Worm (Caenorhabditis elegans): ENCODE measurements around the gene fbxa-144.

Gene fbxa-144

ce11 chrV:16118601-16119000 lies 14.0 kb downstream of the fbxa-144 start, which contains the start of gene str-103:
TSS of gene str-103 (minus strand) at chrV:16118701.
- no peak for TF ChIP-seq skn-1 (tag; optimal IDR thresholded peaks at IDR 0.05)
- TF ChIP-seq Y105C5A.15 (GFP tag; IDR thresholded peaks at IDR 0.05) = no peak
- TF ChIP-seq zip-11 (GFP tag; IDR thresholded peaks at IDR 0.05) = no peak
- TF ChIP-seq nhr-28 (tag; optimal IDR thresholded peaks at IDR 0.05) = no peak
- no peak for TF ChIP-seq snpc-4 (tag; optimal IDR thresholded peaks at IDR 0.05)
- TF ChIP-seq mdt-29 (GFP tag; IDR thresholded peaks at IDR 0.05) = no peak
- TF ChIP-seq nhr-6 (tag; optimal IDR thresholded peaks at IDR 0.05) = no peak
- no peak for TF ChIP-seq nhr-48 (tag; optimal IDR thresholded peaks at IDR 0.05)
- TF ChIP-seq madf-5 (GFP tag; IDR thresholded peaks at IDR 0.05) = no peak
- no peak for TF ChIP-seq T26A8.4 (GFP tag; IDR thresholded peaks at IDR 0.05)
- TF ChIP-seq hmg-1.1 (GFP tag; IDR thresholded peaks at IDR 0.05) = no peak
- TF ChIP-seq mdl-1 (tag; optimal IDR thresholded peaks at IDR 0.05) = no peak
- TF ChIP-seq nhr-77 (tag; optimal IDR thresholded peaks at IDR 0.05) = no peak
- no peak for TF ChIP-seq ZK337.2 (GFP tag; IDR thresholded peaks at IDR 0.05)
- no peak for TF ChIP-seq unc-130 (GFP tag; optimal IDR thresholded peaks at IDR 0.05)
- TF ChIP-seq lin-38 (GFP tag; IDR thresholded peaks at IDR 0.05) = no peak
- TF ChIP-seq dmd-8 (GFP tag; IDR thresholded peaks at IDR 0.05) = no peak

ce11 chrV:16115381-16115780 lies 17.2 kb downstream of the fbxa-144 start, which contains the start of gene str-25:
TSS of gene str-25 (plus strand) at chrV:16115681.
- TF ChIP-seq mdt-29 (GFP tag; IDR thresholded peaks at IDR 0.05) (no peak), spr-1 (tag; optimal IDR thresholded peaks at IDR 0.05) (no peak)

- TF ChIP-seq ctbp-1 (GFP tag; IDR thresholded peaks at IDR 0.05) = no peak
- TF ChIP-seq set-16 (GFP tag; IDR thresholded peaks at IDR 0.05) = no peak
- TF ChIP-seq nhr-10 (tag; optimal IDR thresholded peaks at IDR 0.05) = no peak
- TF ChIP-seq F37D6.2 (tag; optimal IDR thresholded peaks at IDR 0.05) = no peak
- no peak for TF ChIP-seq pqm-1 (tag; optimal IDR thresholded peaks at IDR 0.05)
- no peak for TF ChIP-seq T26A8.4 (GFP tag; IDR thresholded peaks at IDR 0.05)
Measured at ce11 chrV:16114237-16114636, 18.4 kb downstream of the fbxa-144 start, which contains the start of gene srxa-16. TSS of gene srxa-16 (minus strand) at chrV:16114337.

ce11 chrV:16103594-16103993 lies 29.0 kb downstream of the fbxa-144 start, which contains the start of gene argk-1:
TSS of gene argk-1 (plus strand) at chrV:16103894.
- TF ChIP-seq duxl-1 (tag; optimal IDR thresholded peaks at IDR 0.05; ENCODE audit: poor library complexity) (no peak), D1046.2 (GFP tag; IDR thresholded peaks at IDR 0.05) (no peak), spr-1 (tag; optimal IDR thresholded peaks at IDR 0.05) (no peak), ZK337.2 (GFP tag; IDR thresholded peaks at IDR 0.05) (no peak), nhr-111 (GFP tag; optimal IDR thresholded peaks at IDR 0.05) (no peak), dve-1 (tag; optimal IDR thresholded peaks at IDR 0.05; ENCODE audit: insufficient read depth) (no peak), nhr-102 (tag; optimal IDR thresholded peaks at IDR 0.05) (no peak), zfp-3 (GFP tag; conservative IDR thresholded peaks at IDR 0.05) (no peak), dmd-9 (GFP tag; IDR thresholded peaks at IDR 0.05) (no peak), ces-1 (GFP tag; optimal IDR thresholded peaks at IDR 0.05) (no peak)

ce11 chrV:16100103-16100730 lies 32.4 kb downstream of the fbxa-144 start, which contains the start of gene cth-1:
TSS of gene cth-1 (plus strand) at chrV:16100680.
- TF ChIP-seq saeg-2 (GFP tag; IDR thresholded peaks at IDR 0.05) (no peak), unc-62 (GFP tag; optimal IDR thresholded peaks at IDR 0.05 in 1 of 2) (peak in 1 of 2 experiments; percentile 27), unc-62 (tag; optimal IDR thresholded peaks at IDR 0.05) (no peak), nhr-48 (tag; optimal IDR thresholded peaks at IDR 0.05) (peak; percentile 74), dmd-6 (GFP tag; IDR thresholded peaks at IDR 0.05) (peak; percentile 69), mdt-29 (GFP tag; IDR thresholded peaks at IDR 0.05) (no peak), hlh-11 (tag; optimal IDR thresholded peaks at IDR 0.05) (peak; percentile 27), daf-16 (GFP tag; optimal IDR thresholded peaks at IDR 0.05) (no peak), daf-16 (tag; optimal IDR thresholded peaks at IDR 0.05) (peak; percentile 50), dve-1 (tag; optimal IDR thresholded peaks at IDR 0.05; ENCODE audit: insufficient read depth) (peak; percentile 66), aha-1 (tag) (peak; percentile 63), Y5F2A.4 (GFP tag; optimal IDR thresholded peaks at IDR 0.05) (no peak), hlh-30 (tag; optimal IDR thresholded peaks at IDR 0.05; ENCODE audit: insufficient read depth) (peak; percentile 32), nhr-28 (tag; optimal IDR thresholded peaks at IDR 0.05) (peak; percentile 97), pqm-1 (tag; optimal IDR thresholded peaks at IDR 0.05) (peak; percentile 64), nhr-42 (GFP tag; IDR thresholded peaks at IDR 0.05) (no peak), dpl-1 (GFP tag; optimal IDR thresholded peaks at IDR 0.05) (no peak)

All from whole organism, L4 larva.